Worm (Caenorhabditis elegans) whole organism, young adult: ENCODE data around the gene fbxa-160.

Experiments
- F39B2.1 ChIP-seq: fragments of 200-800 bp; sonication (Bioruptor generic); IDR thresholded peaks from 2 replicates; pipeline ENCODE4 v1.3.6; 2022; ENCODE audit warnings: missing genetic modification reagents, missing genetic modification characterization, missing compliant biosample characterization
- F55B11.4 ChIP-seq: sonication (generic microtip); optimal IDR thresholded peaks from 2 replicates; lab custom pipeline; 2016; ENCODE audit warnings: missing compliant biosample characterization, missing genetic modification characterization, borderline replicate concordance; ENCODE audit not compliant: insufficient read depth
- K12H6.12 ChIP-seq: fragments of 200-800 bp; sonication (Bioruptor generic); optimal IDR thresholded peaks from 2 replicates; lab custom pipeline; 2018; ENCODE audit warnings: mild to moderate bottlenecking, missing genetic modification characterization, missing compliant biosample characterization
- Y53F4B.3 ChIP-seq: fragments of 200-800 bp; sonication (Bioruptor generic); IDR thresholded peaks from 2 replicates; pipeline ENCODE4 v1.3.6; 2022; ENCODE audit warnings: missing genetic modification reagents, missing genetic modification characterization, missing compliant biosample characterization
- Y67H2A.10 ChIP-seq: fragments of 200-800 bp; sonication (Bioruptor generic); conservative IDR thresholded peaks from 2 replicates; pipeline ENCODE4 v1.3.6; 2022; ENCODE audit warnings: missing genetic modification reagents, missing genetic modification characterization, missing compliant biosample characterization
- Y79H2A.3 ChIP-seq: fragments of 200-800 bp; sonication (Bioruptor generic); conservative IDR thresholded peaks from 2 replicates; pipeline ENCODE4 v1.3.6; 2022; ENCODE audit warnings: missing genetic modification reagents, missing genetic modification characterization, missing compliant biosample characterization
- aptf-3 ChIP-seq: fragments of 200-800 bp; sonication (Bioruptor generic); IDR thresholded peaks from 2 replicates; pipeline ENCODE4 v1.3.6; 2022; ENCODE audit warnings: missing genetic modification characterization, missing compliant biosample characterization
- attf-3 ChIP-seq: fragments of 200-800 bp; sonication (Bioruptor generic); conservative IDR thresholded peaks from 2 replicates; pipeline ENCODE4 v1.3.6; 2022; ENCODE audit warnings: missing genetic modification reagents, missing genetic modification characterization, missing compliant biosample characterization
- attf-5 ChIP-seq: fragments of 200-800 bp; sonication (Bioruptor generic); optimal IDR thresholded peaks from 2 replicates; lab custom pipeline; 2018; ENCODE audit warnings: mild to moderate bottlenecking, missing genetic modification characterization, missing compliant biosample characterization
- attf-6 ChIP-seq: fragments of 200-800 bp; sonication (Bioruptor generic); IDR thresholded peaks from 2 replicates; pipeline ENCODE4 v1.3.6; 2022; ENCODE audit warnings: missing genetic modification reagents, missing genetic modification characterization, missing compliant biosample characterization
- ccch-3 ChIP-seq: fragments of 200-800 bp; sonication (Bioruptor generic); optimal IDR thresholded peaks from 2 replicates; lab custom pipeline; 2018; ENCODE audit warnings: mild to moderate bottlenecking, missing genetic modification characterization, missing compliant biosample characterization
- ceh-100 ChIP-seq: fragments of 200-800 bp; sonication (Bioruptor generic); IDR thresholded peaks from 2 replicates; pipeline ENCODE4 v1.3.6; 2022; ENCODE audit warnings: missing genetic modification reagents, missing genetic modification characterization, missing compliant biosample characterization
- ceh-58 ChIP-seq: fragments of 200-800 bp; sonication (Bioruptor generic); IDR thresholded peaks from 2 replicates; pipeline ENCODE4 v1.3.6; 2022; ENCODE audit warnings: missing genetic modification characterization, missing compliant biosample characterization
- die-1 ChIP-seq: sonication (generic microtip); optimal IDR thresholded peaks from 2 replicates; lab custom pipeline; 2016; ENCODE audit warnings: missing genotype, mild to moderate bottlenecking, missing genetic modification characterization, missing compliant biosample characterization
- dpff-1 ChIP-seq: sonication (generic microtip); optimal IDR thresholded peaks from 2 replicates; lab custom pipeline; 2017; ENCODE audit warnings: mild to moderate bottlenecking, missing genetic modification characterization, missing compliant biosample characterization
- egl-18 ChIP-seq: fragments of 200-800 bp; sonication (Bioruptor generic); IDR thresholded peaks from 2 replicates; pipeline ENCODE4 v1.3.6; 2022; ENCODE audit warnings: missing genetic modification reagents, missing genetic modification characterization, missing compliant biosample characterization
- egl-44 ChIP-seq: fragments of 200-800 bp; sonication (Bioruptor generic); IDR thresholded peaks from 2 replicates; pipeline ENCODE4 v1.3.6; 2022; ENCODE audit warnings: missing genetic modification reagents, missing genetic modification characterization, missing compliant biosample characterization
- egrh-3 ChIP-seq: fragments of 200-800 bp; sonication (Bioruptor generic); IDR thresholded peaks from 2 replicates; pipeline ENCODE4 v1.3.6; 2022; ENCODE audit warnings: missing genetic modification reagents, missing genetic modification characterization, missing compliant biosample characterization
- ekl-4 ChIP-seq: fragments of 200-800 bp; sonication (Bioruptor generic); IDR thresholded peaks from 2 replicates; pipeline ENCODE4 v1.3.6; 2022; ENCODE audit warnings: missing genetic modification reagents, missing genetic modification characterization, missing compliant biosample characterization
- fkh-3 ChIP-seq: sonication (generic microtip); optimal IDR thresholded peaks from 2 replicates; lab custom pipeline; 2016; ENCODE audit warnings: mild to moderate bottlenecking, missing genetic modification characterization, missing compliant biosample characterization
- gei-17 ChIP-seq: fragments of 200-800 bp; sonication (Bioruptor generic); optimal IDR thresholded peaks from 2 replicates; lab custom pipeline; 2018; ENCODE audit warnings: mild to moderate bottlenecking, missing genetic modification characterization, missing compliant biosample characterization
- hlh-12 ChIP-seq: sonication (generic microtip); optimal IDR thresholded peaks from 2 replicates; lab custom pipeline; 2016; ENCODE audit warnings: missing genetic modification characterization, missing compliant biosample characterization
- hlh-26 ChIP-seq: fragments of 200-800 bp; sonication (Bioruptor generic); conservative IDR thresholded peaks from 2 replicates; pipeline ENCODE4 v1.3.6; 2022; ENCODE audit warnings: missing genetic modification reagents, missing genetic modification characterization, missing compliant biosample characterization
- hmg-1.2 ChIP-seq: fragments of 200-800 bp; sonication (Bioruptor generic); IDR thresholded peaks from 2 replicates; pipeline ENCODE4 v1.3.6; 2022; ENCODE audit warnings: missing genetic modification reagents, missing genetic modification characterization, missing compliant biosample characterization
- let-526 ChIP-seq: fragments of 200-800 bp; sonication (Bioruptor generic); IDR thresholded peaks from 2 replicates; pipeline ENCODE4 v1.3.6; 2022; ENCODE audit warnings: missing genetic modification reagents, missing genetic modification characterization, missing compliant biosample characterization
- lsl-1 ChIP-seq: fragments of 200-800 bp; sonication (Bioruptor generic); optimal IDR thresholded peaks from 2 replicates; lab custom pipeline; 2018; ENCODE audit warnings: mild to moderate bottlenecking, missing genetic modification characterization, moderate library complexity, missing compliant biosample characterization
- madf-10 ChIP-seq: sonication (generic microtip); optimal IDR thresholded peaks from 2 replicates; lab custom pipeline; 2016; ENCODE audit warnings: mild to moderate bottlenecking, missing genetic modification characterization, missing compliant biosample characterization
- madf-6 ChIP-seq: fragments of 200-800 bp; sonication (Bioruptor generic); IDR thresholded peaks from 2 replicates; pipeline ENCODE4 v1.3.6; 2022; ENCODE audit warnings: missing genetic modification reagents, missing genetic modification characterization, missing compliant biosample characterization
- madf-8 ChIP-seq: fragments of 200-800 bp; sonication (Bioruptor generic); conservative IDR thresholded peaks from 2 replicates; pipeline ENCODE4 v1.3.6; 2022; ENCODE audit warnings: missing genetic modification reagents, missing genetic modification characterization, missing compliant biosample characterization
- mes-4 ChIP-seq: sonication (generic microtip); optimal IDR thresholded peaks from 2 replicates; lab custom pipeline; 2016; ENCODE audit warnings: missing genotype, missing genetic modification characterization, missing compliant biosample characterization
- mxl-1 ChIP-seq: sonication (generic microtip); optimal IDR thresholded peaks from 2 replicates; lab custom pipeline; 2016; ENCODE audit warnings: missing genetic modification characterization, missing compliant biosample characterization
- nfyb-1 ChIP-seq: fragments of 200-800 bp; sonication (Bioruptor generic); IDR thresholded peaks from 2 replicates; pipeline ENCODE4 v1.3.6; 2022; ENCODE audit warnings: missing genetic modification reagents, missing genetic modification characterization, missing compliant biosample characterization
- nhr-80 ChIP-seq: sonication (generic microtip); optimal IDR thresholded peaks from 2 replicates; lab custom pipeline; 2016; ENCODE audit warnings: missing genetic modification characterization, missing compliant biosample characterization
- nhr-90 ChIP-seq: sonication (generic microtip); optimal IDR thresholded peaks from 2 replicates; lab custom pipeline; 2016; ENCODE audit warnings: missing genotype, mild to moderate bottlenecking, missing genetic modification characterization, missing compliant biosample characterization
- pbrm-1 ChIP-seq: fragments of 200-800 bp; sonication (Bioruptor generic); IDR thresholded peaks from 2 replicates; pipeline ENCODE4 v1.3.6; 2022; ENCODE audit warnings: missing genetic modification reagents, missing genetic modification characterization, missing compliant biosample characterization
- rcor-1 ChIP-seq: fragments of 200-800 bp; sonication (Bioruptor generic); IDR thresholded peaks from 2 replicates; pipeline ENCODE4 v1.3.6; 2022; ENCODE audit warnings: missing genetic modification reagents, missing genetic modification characterization, missing compliant biosample characterization
- rec-8 ChIP-seq, 2 experiments: sonication (generic microtip); optimal IDR thresholded peaks; 2 replicates each; lab custom pipeline; 2016; ENCODE audit warnings: mild to moderate bottlenecking in 2 of 2, missing genetic modification characterization in 2 of 2, missing genetic modification reagents in 2 of 2, missing genotype in 2 of 2, missing biosample characterization in 1 of 2, missing compliant biosample characterization in 1 of 2, moderate library complexity in 1 of 2
- repo-1 ChIP-seq: sonication (generic microtip); optimal IDR thresholded peaks from 2 replicates; lab custom pipeline; 2017; ENCODE audit warnings: mild to moderate bottlenecking, missing genetic modification characterization, missing compliant biosample characterization
- sdz-38 ChIP-seq: sonication (generic microtip); optimal IDR thresholded peaks from 2 replicates; lab custom pipeline; 2016; ENCODE audit warnings: missing genotype, missing genetic modification characterization, missing compliant biosample characterization
- somi-1 ChIP-seq: fragments of 200-800 bp; sonication (Bioruptor generic); optimal IDR thresholded peaks from 2 replicates; lab custom pipeline; 2018; ENCODE audit warnings: mild to moderate bottlenecking, missing genetic modification characterization, missing compliant biosample characterization
- unc-130 ChIP-seq: sonication (generic microtip); optimal IDR thresholded peaks from 2 replicates; lab custom pipeline; 2016; ENCODE audit warnings: missing genetic modification reagents, missing genetic modification characterization, missing compliant biosample characterization
- zfh-2 ChIP-seq: fragments of 200-800 bp; sonication (Bioruptor generic); conservative IDR thresholded peaks from 2 replicates; pipeline ENCODE4 v1.3.6; 2022; ENCODE audit warnings: missing genetic modification reagents, missing genetic modification characterization, missing compliant biosample characterization
- zim-3 ChIP-seq: sonication (generic microtip); optimal IDR thresholded peaks from 2 replicates; lab custom pipeline; 2017; ENCODE audit warnings: mild to moderate bottlenecking, missing genetic modification characterization, moderate library complexity, missing compliant biosample characterization

The fbxa-160 gene

DNA sequence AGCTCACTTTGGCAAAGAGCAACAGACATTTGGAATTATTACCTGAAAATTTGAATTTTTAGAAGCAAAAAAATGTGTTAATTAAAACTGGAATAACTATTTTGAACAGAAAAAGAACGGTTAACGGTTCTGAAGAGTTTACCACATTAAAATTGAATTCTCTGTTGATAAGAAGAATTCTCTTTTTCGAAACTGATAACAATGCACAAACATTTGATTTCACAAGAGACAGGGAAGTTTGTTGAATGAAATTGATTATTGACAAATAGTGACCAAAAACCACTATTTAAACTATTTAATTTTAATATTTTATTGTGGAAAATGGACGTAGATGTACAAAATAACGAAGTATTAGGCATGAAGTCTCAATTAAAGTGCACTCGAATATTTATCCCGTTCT, 16.9 kb downstream of the fbxa-160 start:
- peak; percentile 40 for TF ChIP-seq nhr-80 (tag; lab: Kevin White, UChicago)
- TF ChIP-seq hmg-1.2 (GFP tag; lab: Robert Waterston, UW) = no peak
- TF ChIP-seq, all 124 proteins: peak for 1

DNA sequence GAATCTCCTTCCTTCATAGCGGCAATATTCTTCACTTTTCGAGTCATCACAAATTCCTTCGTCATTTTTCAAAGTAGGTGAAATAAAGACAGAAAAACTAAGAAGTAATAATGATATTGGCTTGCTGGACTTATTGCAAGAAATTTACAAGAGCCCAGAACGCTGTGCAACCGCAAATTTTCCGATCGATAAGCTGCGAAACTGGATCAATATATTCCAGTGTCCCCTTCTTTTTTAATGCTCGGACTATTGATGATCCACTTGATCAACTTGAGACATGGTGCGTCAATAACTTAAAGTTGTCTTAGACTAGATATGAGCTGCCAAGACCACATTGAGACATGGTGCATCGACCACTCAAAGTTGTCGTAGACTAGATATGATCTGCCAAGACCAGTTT, 18.4 kb downstream of the fbxa-160 start, which contains the start of gene bath-33:
Gene bath-33, minus strand, starts transcription at position 101 of the 400 bp plus-strand sequence.
- TF ChIP-seq dpff-1 (no peak), zfh-2 (GFP tag; lab: Robert Waterston, UW) (no peak), ceh-58 (no peak), Y53F4B.3 (GFP tag; lab: Robert Waterston, UW) (no peak), nfyb-1 (no peak), ceh-100 (GFP tag; lab: Robert Waterston, UW) (no peak), attf-5 (GFP tag; lab: Kevin White, UChicago) (no peak), rcor-1 (GFP tag; lab: Robert Waterston, UW) (no peak), zim-3 (tag; lab: Kevin White, UChicago) (no peak), repo-1 (tag; lab: Kevin White, UChicago) (no peak), lsl-1 (no peak), F55B11.4 (tag; lab: Kevin White, UChicago) (no peak), let-526 (GFP tag; lab: Robert Waterston, UW) (no peak), unc-130 (GFP tag; lab: Kevin White, UChicago) (no peak)

DNA sequence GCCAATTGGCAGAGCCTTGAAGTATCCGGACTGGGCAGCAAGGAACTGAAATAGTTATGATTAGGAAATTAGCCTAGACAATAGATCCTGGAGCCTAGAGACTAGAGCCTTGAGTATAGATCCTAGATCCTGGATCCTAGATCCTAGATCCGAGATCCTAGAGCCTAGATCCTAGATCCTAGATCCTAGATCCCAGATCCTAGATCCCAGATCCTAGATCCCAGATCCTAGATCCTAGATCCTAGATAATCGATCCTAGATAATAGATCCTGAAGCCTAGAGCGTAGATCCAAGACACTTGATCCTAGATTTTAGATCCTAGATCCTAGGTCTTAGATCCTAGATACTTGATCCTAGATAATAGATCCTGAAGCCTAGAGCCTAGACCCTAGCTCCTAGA, 19.5 kb downstream of the fbxa-160 start:
- TF ChIP-seq egl-18 (GFP tag; lab: Robert Waterston, UW) = no peak
- no peak for TF ChIP-seq Y79H2A.3 (GFP tag; lab: Robert Waterston, UW)
- no peak for TF ChIP-seq nhr-90
- TF ChIP-seq attf-6 = no peak
- no peak for TF ChIP-seq hlh-12 (tag; lab: Kevin White, UChicago)
- TF ChIP-seq Y53F4B.3 (GFP tag; lab: Robert Waterston, UW) = no peak
- no peak for TF ChIP-seq ekl-4 (GFP tag; lab: Robert Waterston, UW)
- TF ChIP-seq rec-8 (tag; optimal IDR thresholded peaks at IDR 0.05; lab: Kevin White, UChicago) = no peak
- no peak for TF ChIP-seq madf-6 (GFP tag; lab: Robert Waterston, UW)
- no peak for TF ChIP-seq attf-3 (GFP tag; lab: Robert Waterston, UW)
- no peak for TF ChIP-seq madf-10
- TF ChIP-seq nhr-80 (tag; lab: Kevin White, UChicago) = no peak
- no peak for TF ChIP-seq nfyb-1
- TF ChIP-seq Y67H2A.10 (GFP tag; lab: Robert Waterston, UW) = no peak

DNA sequence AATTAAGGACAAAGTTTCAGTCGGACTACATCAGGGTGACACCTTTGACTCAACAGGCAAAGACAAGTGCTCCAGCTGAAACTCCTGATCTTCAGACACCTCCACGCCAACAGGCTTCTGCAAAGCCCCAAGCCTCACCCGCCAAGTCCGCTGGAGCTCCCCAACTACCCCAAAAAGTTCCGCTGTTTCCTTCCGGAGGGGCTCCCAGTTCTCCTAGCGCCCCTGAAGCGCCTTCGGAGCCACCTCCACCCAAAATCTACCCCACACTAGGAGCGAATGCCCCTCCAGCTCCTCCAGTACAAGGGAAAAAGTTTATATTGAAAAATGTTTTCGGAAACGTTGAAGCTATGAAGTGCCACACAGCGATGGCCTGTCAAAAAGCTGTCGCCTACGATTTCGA, 21.4 kb downstream of the fbxa-160 start:
- TF ChIP-seq egrh-3 (GFP tag; lab: Robert Waterston, UW) (peak; percentile 50; the same call in 1 of the 2 replicates), Y53F4B.3 (GFP tag; lab: Robert Waterston, UW) (no peak), zfh-2 (GFP tag; lab: Robert Waterston, UW) (peak; percentile 69), hlh-26 (GFP tag; lab: Robert Waterston, UW) (no peak)

DNA sequence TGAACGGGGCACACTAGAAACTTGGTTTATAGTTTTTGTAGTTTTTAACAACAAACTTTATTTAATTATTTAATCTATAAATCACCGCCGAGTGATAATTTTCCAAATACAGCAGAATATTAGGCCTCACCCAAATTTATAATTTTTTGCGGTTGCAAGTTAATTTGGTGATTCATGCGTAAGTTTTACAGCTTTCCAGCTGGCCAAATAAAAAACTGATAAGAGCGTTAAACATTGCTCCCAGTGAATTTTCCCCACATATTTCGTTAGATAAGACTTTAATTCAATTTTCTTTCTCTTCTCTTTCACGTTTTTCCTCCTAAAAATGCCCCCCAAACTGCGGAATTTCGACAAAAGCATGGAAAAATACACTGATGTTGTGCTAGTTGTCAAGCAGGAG, 23.0 kb downstream of the fbxa-160 start, which contains the start of gene bath-47:
Gene bath-47, plus strand, starts transcription at position 305 of the 400 bp plus-strand sequence.
- TF ChIP-seq mxl-1 (tag; lab: Kevin White, UChicago) = no peak
- no peak for TF ChIP-seq K12H6.12 (tag; lab: Kevin White, UChicago)
- TF ChIP-seq pbrm-1 (GFP tag; lab: Robert Waterston, UW) = no peak
- TF ChIP-seq unc-130 (GFP tag; lab: Kevin White, UChicago) = no peak
- no peak for TF ChIP-seq sdz-38
- TF ChIP-seq aptf-3 (GFP tag; lab: Robert Waterston, UW) = no peak
- no peak for TF ChIP-seq die-1 (tag; lab: Kevin White, UChicago)
- TF ChIP-seq egl-44 = no peak
- no peak for TF ChIP-seq fkh-3 (tag; lab: Kevin White, UChicago)
- no peak for TF ChIP-seq somi-1
- no peak for TF ChIP-seq F39B2.1
- no peak for TF ChIP-seq ccch-3
- no peak for TF ChIP-seq dpff-1
- TF ChIP-seq gei-17 (GFP tag; lab: Kevin White, UChicago) = no peak
- no peak for TF ChIP-seq mes-4 (tag; lab: Kevin White, UChicago)
- TF ChIP-seq madf-8 (GFP tag; lab: Robert Waterston, UW) = no peak
